Worm (Caenorhabditis elegans): ENCODE data around the gene lury-1.

- TF ChIP-seq him-1 (tag; optimal IDR thresholded peaks at IDR 0.05) (no peak), dao-5 (tag; optimal IDR thresholded peaks at IDR 0.05) (no peak)
These were observed 47.3 kb downstream of the lury-1 start for ce11 chrIII:12233493-12233892.
